Worm (Caenorhabditis elegans) whole organism, late embryonic: ENCODE measurements around the gene cpg-20.
A peak's percentile ranks its signal among the peaks of the same experiment; 100 is the strongest.

Experiments
- C08G9.2 ChIP-seq: sonication (generic microtip); optimal IDR thresholded peaks from 2 replicates; lab custom pipeline; 2016; ENCODE audit warnings: mild to moderate bottlenecking, missing genetic modification characterization, moderate library complexity, missing compliant biosample characterization
- C38D4.7 ChIP-seq: fragments of 200-800 bp; sonication (Bioruptor generic); optimal IDR thresholded peaks from 2 replicates; lab custom pipeline; 2018; ENCODE audit warnings: mild to moderate bottlenecking, missing genetic modification characterization, moderate library complexity, missing compliant biosample characterization
- K02D7.2 ChIP-seq: sonication (generic microtip); optimal IDR thresholded peaks from 2 replicates; lab custom pipeline; 2017; ENCODE audit warnings: mild to moderate bottlenecking, missing genetic modification characterization, missing compliant biosample characterization
- K09A11.1 ChIP-seq: sonication (generic microtip); optimal IDR thresholded peaks from 2 replicates; lab custom pipeline; 2017; ENCODE audit warnings: antibody characterized with exemption, mild to moderate bottlenecking, missing genetic modification characterization, missing compliant biosample characterization; ENCODE audit not compliant: insufficient read depth
- ceh-18 ChIP-seq: sonication (generic microtip); optimal IDR thresholded peaks from 2 replicates; lab custom pipeline; 2016; ENCODE audit warnings: missing genetic modification characterization, missing compliant biosample characterization
- ceh-22 ChIP-seq: sonication (generic microtip); optimal IDR thresholded peaks from 2 replicates; lab custom pipeline; 2017; ENCODE audit warnings: missing biosample characterization, missing genetic modification characterization
- ceh-31 ChIP-seq: sonication (generic microtip); optimal IDR thresholded peaks from 2 replicates; lab custom pipeline; 2016; ENCODE audit warnings: missing genetic modification characterization, missing compliant biosample characterization
- ceh-34 ChIP-seq: sonication (generic microtip); optimal IDR thresholded peaks from 2 replicates; lab custom pipeline; 2016; ENCODE audit warnings: mild to moderate bottlenecking, missing genetic modification characterization, missing compliant biosample characterization
- ceh-9 ChIP-seq: sonication (generic microtip); optimal IDR thresholded peaks from 2 replicates; lab custom pipeline; 2016; ENCODE audit warnings: mild to moderate bottlenecking, missing genetic modification characterization, inconsistent platforms, missing compliant biosample characterization
- dve-1 ChIP-seq: sonication (generic microtip); optimal IDR thresholded peaks from 2 replicates; lab custom pipeline; 2017; ENCODE audit warnings: antibody characterized with exemption, mild to moderate bottlenecking, missing genetic modification characterization, missing compliant biosample characterization
- elt-2 ChIP-seq: sonication (generic microtip); optimal IDR thresholded peaks from 2 replicates; lab custom pipeline; 2016; ENCODE audit warnings: missing genetic modification reagents, missing genetic modification characterization, missing compliant biosample characterization
- ets-4 ChIP-seq: sonication (generic microtip); optimal IDR thresholded peaks from 2 replicates; lab custom pipeline; 2016; ENCODE audit warnings: missing genetic modification characterization, missing compliant biosample characterization
- fkh-10 ChIP-seq: fragments of 150-350 bp; optimal IDR thresholded peaks from 2 replicates; lab custom pipeline; 2014; ENCODE audit warnings: missing biosample characterization, missing genetic modification reagents, missing genetic modification characterization
- fkh-6 ChIP-seq: sonication (generic microtip); optimal IDR thresholded peaks from 2 replicates; lab custom pipeline; 2016; ENCODE audit warnings: missing genetic modification characterization, missing compliant biosample characterization
- gmeb-2 ChIP-seq: sonication (generic microtip); optimal IDR thresholded peaks from 2 replicates; lab custom pipeline; 2016; ENCODE audit warnings: missing genetic modification characterization, inconsistent platforms, missing compliant biosample characterization
- hlh-13 ChIP-seq: fragments of 200-800 bp; sonication (Bioruptor generic); optimal IDR thresholded peaks from 2 replicates; lab custom pipeline; 2018; ENCODE audit warnings: mild to moderate bottlenecking, missing genetic modification characterization, missing compliant biosample characterization
- hlh-30 ChIP-seq: sonication (generic microtip); optimal IDR thresholded peaks from 2 replicates; lab custom pipeline; 2017; ENCODE audit warnings: antibody characterized with exemption, missing genetic modification characterization, missing compliant biosample characterization; ENCODE audit not compliant: insufficient read depth
- hlh-8 ChIP-seq: sonication (generic microtip); optimal IDR thresholded peaks from 2 replicates; lab custom pipeline; 2016; ENCODE audit warnings: missing genotype, missing genetic modification characterization, missing compliant biosample characterization
- madf-2 ChIP-seq: sonication (generic microtip); optimal IDR thresholded peaks from 2 replicates; lab custom pipeline; 2017; ENCODE audit warnings: missing genetic modification characterization, missing compliant biosample characterization
- mec-3 ChIP-seq: sonication (generic microtip); optimal IDR thresholded peaks from 2 replicates; lab custom pipeline; 2016; ENCODE audit warnings: borderline replicate concordance, missing genetic modification characterization, missing compliant biosample characterization
- nhr-232 ChIP-seq: sonication (generic microtip); optimal IDR thresholded peaks from 2 replicates; lab custom pipeline; 2016; ENCODE audit warnings: missing genetic modification characterization, missing compliant biosample characterization
- odd-2 ChIP-seq: sonication (generic microtip); optimal IDR thresholded peaks from 2 replicates; lab custom pipeline; 2017; ENCODE audit warnings: antibody characterized with exemption, mild to moderate bottlenecking, missing genetic modification characterization, missing compliant biosample characterization
- rnt-1 ChIP-seq: sonication (generic microtip); optimal IDR thresholded peaks from 2 replicates; lab custom pipeline; 2016; ENCODE audit warnings: missing genetic modification characterization, missing compliant biosample characterization
- tbx-2 ChIP-seq: sonication (generic microtip); optimal IDR thresholded peaks from 2 replicates; lab custom pipeline; 2016; ENCODE audit warnings: missing genetic modification characterization, missing compliant biosample characterization
- tbx-7 ChIP-seq: sonication (generic microtip); optimal IDR thresholded peaks from 2 replicates; lab custom pipeline; 2016; ENCODE audit warnings: missing genotype, missing genetic modification characterization, missing compliant biosample characterization
- ttx-3 ChIP-seq: sonication (generic microtip); optimal IDR thresholded peaks from 2 replicates; lab custom pipeline; 2016; ENCODE audit warnings: missing genetic modification reagents, missing genetic modification characterization, missing compliant biosample characterization
- unc-55 ChIP-seq: sonication (generic microtip); optimal IDR thresholded peaks from 2 replicates; lab custom pipeline; 2017; ENCODE audit warnings: missing biosample characterization, missing genetic modification reagents, missing genetic modification characterization
- unc-86 ChIP-seq: sonication (generic microtip); optimal IDR thresholded peaks from 2 replicates; lab custom pipeline; 2016; ENCODE audit warnings: missing genetic modification characterization, missing compliant biosample characterization

The cpg-20 gene

DNA sequence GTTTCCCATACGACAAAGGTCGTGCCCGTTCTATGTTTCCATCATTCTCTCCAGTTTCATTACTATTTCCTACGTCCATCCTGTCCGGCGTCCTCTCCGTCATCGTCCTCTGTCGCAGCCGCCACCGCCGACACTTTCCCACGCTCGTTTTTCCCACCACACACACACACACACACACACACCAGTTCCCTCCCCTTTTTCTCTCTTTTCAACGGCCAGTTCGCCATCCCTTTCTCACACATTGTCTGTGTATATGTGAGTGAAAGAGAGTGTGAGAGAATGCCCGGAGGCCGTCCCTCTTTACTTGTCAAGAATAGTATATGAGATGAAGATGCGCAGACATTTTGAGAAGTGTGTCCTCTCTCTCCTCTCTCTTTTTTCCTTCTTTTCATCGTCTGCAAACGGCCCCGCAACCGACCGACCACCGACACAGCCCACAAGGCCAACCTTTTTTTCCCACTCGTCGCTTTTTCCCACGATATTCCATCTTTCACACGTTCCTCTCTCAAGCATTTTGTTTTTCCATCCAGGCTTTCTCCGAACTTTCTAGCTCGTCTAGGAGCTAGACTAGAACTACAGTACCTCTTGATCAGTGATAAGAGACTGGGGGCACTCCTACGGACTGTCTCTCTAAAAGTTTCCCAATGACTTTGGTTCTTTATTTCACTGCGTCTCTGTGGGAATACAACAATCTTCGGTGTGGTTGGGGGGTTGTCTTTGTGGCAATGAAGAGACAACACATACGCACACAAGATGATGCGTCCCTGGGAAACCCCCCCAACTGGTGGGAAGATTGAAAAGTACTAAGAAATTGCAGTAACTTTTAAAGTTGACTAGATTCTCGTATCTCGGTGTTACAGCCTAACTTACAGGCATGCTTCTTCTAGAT lies 21.3 kb upstream of the cpg-20 start (continued):
- TF ChIP-seq C08G9.2 (tag; lab: Kevin White, UChicago): no peak
- no peak for TF ChIP-seq fkh-6 (tag; lab: Kevin White, UChicago)
- TF ChIP-seq nhr-232 (tag; lab: Kevin White, UChicago): no peak
- TF ChIP-seq ceh-34 (tag; lab: Kevin White, UChicago): peak; percentile 85
- no peak for TF ChIP-seq hlh-8 (tag; lab: Kevin White, UChicago)
- TF ChIP-seq K09A11.1 (tag; lab: Kevin White, UChicago): peak; percentile 38
- TF ChIP-seq madf-2 (tag; lab: Kevin White, UChicago): no peak
- no peak for TF ChIP-seq tbx-7 (tag; lab: Kevin White, UChicago)
- TF ChIP-seq unc-55 (GFP tag; lab: Kevin White, UChicago): no peak
- TF ChIP-seq, all 69 proteins: peak for 24

DNA sequence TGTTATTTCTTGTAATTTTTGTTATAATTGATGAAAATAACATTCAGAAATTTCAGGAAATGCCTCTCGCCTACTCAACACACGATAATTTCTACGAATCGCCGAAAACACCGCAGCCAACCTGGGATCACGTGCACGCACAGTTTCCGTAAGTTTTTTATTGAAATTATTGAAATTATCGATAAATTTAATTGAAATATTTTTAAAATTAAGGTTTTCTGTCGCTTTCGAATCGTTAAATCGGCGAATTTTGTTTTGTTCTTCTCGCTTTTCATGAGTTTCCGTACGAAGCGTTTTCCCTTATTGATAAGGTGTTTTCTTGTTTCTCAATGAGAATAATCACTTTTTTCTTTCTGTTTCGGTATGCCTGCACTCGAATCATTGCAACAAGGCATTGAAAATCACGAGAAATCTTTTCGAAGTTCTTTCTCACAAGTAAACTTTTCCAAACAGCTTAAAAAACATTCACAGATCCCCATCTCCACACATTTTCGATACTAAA lies 19.4 kb upstream of the cpg-20 start, which contains the start of gene lag-1:
Gene lag-1, plus strand, starts transcription at position 51 of the 502 bp plus-strand sequence.
- TF ChIP-seq unc-86 (tag; lab: Kevin White, UChicago): no peak
- no peak for TF ChIP-seq ceh-18
- no peak for TF ChIP-seq ceh-9 (tag; lab: Kevin White, UChicago)
- no peak for TF ChIP-seq C08G9.2 (tag; lab: Kevin White, UChicago)
- no peak for TF ChIP-seq ets-4
- TF ChIP-seq K02D7.2 (tag; lab: Kevin White, UChicago): no peak
- TF ChIP-seq C38D4.7 (GFP tag; lab: Kevin White, UChicago): no peak
- TF ChIP-seq tbx-7 (tag; lab: Kevin White, UChicago): no peak
- TF ChIP-seq rnt-1 (tag; lab: Kevin White, UChicago): no peak
- TF ChIP-seq ceh-31: no peak
- TF ChIP-seq hlh-30 (tag; lab: Kevin White, UChicago): no peak
- TF ChIP-seq odd-2 (tag; lab: Kevin White, UChicago): no peak
- no peak for TF ChIP-seq fkh-10 (GFP tag; lab: Kevin White, UChicago)
- no peak for TF ChIP-seq fkh-6 (tag; lab: Kevin White, UChicago)
- TF ChIP-seq tbx-2: no peak
- TF ChIP-seq ceh-34 (tag; lab: Kevin White, UChicago): no peak

DNA sequence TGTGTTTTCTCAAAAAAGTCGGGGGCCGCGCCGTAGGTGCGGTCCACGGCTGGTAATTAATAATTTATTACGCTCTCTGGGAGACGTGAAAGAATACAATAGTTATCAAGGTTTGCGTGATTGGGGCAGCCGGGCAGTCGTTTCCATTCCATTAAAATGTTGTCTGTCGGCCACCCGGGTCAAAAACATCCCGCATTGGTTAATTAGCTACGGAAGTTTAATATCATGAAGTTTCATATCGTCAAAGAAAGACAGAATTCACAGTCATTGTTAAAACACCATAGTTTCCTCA lies 18.2 kb upstream of the cpg-20 start:
- TF ChIP-seq ttx-3 (tag; lab: Kevin White, UChicago): no peak

DNA sequence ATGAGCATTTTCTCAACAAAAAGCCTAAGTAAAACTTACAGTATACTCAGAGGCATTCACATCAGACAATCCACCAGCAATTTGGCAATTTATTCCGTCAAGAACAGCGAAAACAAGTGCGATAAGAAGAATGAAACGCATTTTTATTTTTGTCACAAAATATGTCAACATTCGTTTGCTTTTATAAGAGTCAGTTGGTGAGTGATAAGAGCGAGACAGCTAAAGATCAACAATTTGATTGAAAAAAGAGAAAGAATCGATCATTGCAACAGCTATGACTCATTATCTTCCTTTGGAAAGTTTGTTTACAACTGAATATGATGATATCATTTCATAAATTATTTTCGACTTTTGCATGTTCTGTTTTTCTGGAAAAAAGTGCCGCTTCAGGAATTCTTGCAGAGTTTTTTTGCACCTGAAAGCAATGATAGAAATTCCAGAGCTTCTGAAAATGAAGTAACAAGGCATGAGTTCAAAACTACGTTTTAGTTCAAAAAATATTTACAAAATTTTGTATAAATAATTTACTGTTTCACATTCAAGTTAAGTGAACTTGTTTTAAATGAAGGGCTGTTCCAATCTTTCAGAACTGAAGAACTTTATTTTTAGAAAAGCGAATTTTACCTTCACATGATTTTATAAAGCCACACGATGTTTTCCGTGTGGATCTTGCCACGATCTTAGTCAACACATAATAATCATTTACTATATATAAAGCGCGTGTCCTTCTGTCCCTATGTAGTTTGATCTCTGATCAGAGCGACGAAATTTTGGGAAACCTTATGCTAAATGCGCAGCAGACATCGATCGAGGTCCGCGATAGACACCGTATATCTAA lies 17.7 kb upstream of the cpg-20 start, which contains the start of gene cpi-1:
Gene cpi-1, minus strand, starts transcription at position 204 of the 838 bp plus-strand sequence.
- peak; percentile 1 for TF ChIP-seq elt-2 (tag; lab: Kevin White, UChicago)
- no peak for TF ChIP-seq dve-1 (tag; lab: Kevin White, UChicago)
- TF ChIP-seq, all 69 proteins: peak for 1

DNA sequence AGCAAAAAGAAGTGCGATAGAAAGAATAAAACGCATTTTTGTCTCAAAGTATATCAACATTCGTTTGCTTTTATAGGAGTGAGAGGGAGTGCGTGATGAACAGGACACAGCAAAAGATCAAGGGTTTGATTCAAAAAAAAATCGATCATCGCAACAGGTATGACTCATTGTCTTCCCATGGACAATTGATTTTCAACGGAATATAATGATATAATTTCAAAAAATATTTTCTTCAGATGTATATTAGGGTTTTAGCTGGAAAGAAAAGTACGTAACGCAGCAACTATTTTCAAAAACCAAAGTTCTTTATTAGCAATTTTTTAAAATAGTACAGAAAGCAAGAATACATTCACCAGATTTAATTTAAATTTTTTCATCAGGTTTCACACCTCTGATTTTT lies 16.3 kb upstream of the cpg-20 start, which contains the start of gene K08B4.7:
Gene K08B4.7, minus strand, starts transcription at position 101 of the 400 bp plus-strand sequence.
- no peak for TF ChIP-seq C38D4.7 (GFP tag; lab: Kevin White, UChicago)
- no peak for TF ChIP-seq hlh-13 (GFP tag; lab: Kevin White, UChicago)
- TF ChIP-seq fkh-10 (GFP tag; lab: Kevin White, UChicago): no peak
- TF ChIP-seq gmeb-2 (tag; lab: Kevin White, UChicago): no peak
- no peak for TF ChIP-seq mec-3 (tag; lab: Kevin White, UChicago)
- TF ChIP-seq ceh-22 (tag; lab: Kevin White, UChicago): no peak
